Fruit fly (Drosophila melanogaster) whole organism, embryonic: ENCODE measurements around the gene MED14.

Experiments used
- Atf6 ChIP-seq: fragments of 200-800 bp; sonication (Bioruptor generic); IDR thresholded peaks from 2 replicates; pipeline ENCODE4 v1.3.6; 2022; ENCODE audit warnings: missing biosample characterization, missing genetic modification characterization
- Bgb ChIP-seq: fragments of 200-800 bp; sonication (Bioruptor generic); IDR thresholded peaks from 2 replicates; pipeline ENCODE4 v1.3.6; 2022; ENCODE audit warnings: missing biosample characterization, missing genetic modification characterization; ENCODE audit not compliant: partially characterized antibody
- CG10274 ChIP-seq: fragments of 200-800 bp; sonication (Bioruptor generic); optimal IDR thresholded peaks from 3 replicates; lab custom pipeline; 2017; ENCODE audit warnings: missing biosample characterization, mild to moderate bottlenecking, missing genetic modification characterization
- CG10565 ChIP-seq: fragments of 200-800 bp; sonication (Bioruptor generic); optimal IDR thresholded peaks from 3 replicates; lab custom pipeline; 2016; ENCODE audit warnings: missing biosample characterization, mild to moderate bottlenecking, missing genetic modification characterization
- CG12219 ChIP-seq: fragments of 200-800 bp; sonication (Bioruptor generic); optimal IDR thresholded peaks from 3 replicates; lab custom pipeline; 2018; ENCODE audit warnings: missing biosample characterization, mild to moderate bottlenecking, missing genetic modification characterization
- CG12236 ChIP-seq: fragments of 200-800 bp; sonication (Bioruptor generic); optimal IDR thresholded peaks from 2 replicates; lab custom pipeline; 2016; ENCODE audit warnings: missing biosample characterization, missing genetic modification characterization
- CG12391 ChIP-seq: fragments of 200-800 bp; sonication (Bioruptor generic); optimal IDR thresholded peaks from 3 replicates; lab custom pipeline; 2018; ENCODE audit warnings: missing biosample characterization, mild to moderate bottlenecking, missing genetic modification characterization, moderate library complexity
- CG15514 ChIP-seq: fragments of 200-800 bp; sonication (Bioruptor generic); optimal IDR thresholded peaks from 3 replicates; lab custom pipeline; 2017; ENCODE audit warnings: missing biosample characterization, missing genetic modification characterization, mild to moderate bottlenecking, moderate library complexity, missing genetic modification reagents
- CG1603 ChIP-seq: fragments of 200-800 bp; sonication (Bioruptor generic); optimal IDR thresholded peaks from 2 replicates; lab custom pipeline; 2019; ENCODE audit warnings: missing biosample characterization, mild to moderate bottlenecking, missing genetic modification characterization, moderate library complexity
- CG1647 ChIP-seq: fragments of 200-800 bp; sonication (Bioruptor generic); optimal IDR thresholded peaks from 3 replicates; lab custom pipeline; 2016; ENCODE audit warnings: missing biosample characterization, missing genetic modification characterization
- CG18599 ChIP-seq: fragments of 200-800 bp; sonication (Bioruptor generic); optimal IDR thresholded peaks from 3 replicates; lab custom pipeline; 2017; ENCODE audit warnings: missing biosample characterization, missing genetic modification characterization, mild to moderate bottlenecking, moderate library complexity, missing genetic modification reagents
- CG33213 ChIP-seq: fragments of 200-800 bp; sonication (Bioruptor generic); optimal IDR thresholded peaks from 3 replicates; lab custom pipeline; 2016; ENCODE audit warnings: missing biosample characterization, missing genetic modification characterization
- CG3995 ChIP-seq: fragments of 200-800 bp; sonication (Bioruptor generic); optimal IDR thresholded peaks from 3 replicates; lab custom pipeline; 2016; ENCODE audit warnings: missing biosample characterization, missing genetic modification characterization
- CG4328 ChIP-seq: fragments of 200-800 bp; sonication (Bioruptor generic); optimal IDR thresholded peaks from 3 replicates; lab custom pipeline; 2017; ENCODE audit warnings: missing biosample characterization, missing genetic modification reagents, missing genetic modification characterization
- CG4424 ChIP-seq: fragments of 200-800 bp; sonication (Bioruptor generic); optimal IDR thresholded peaks from 3 replicates; lab custom pipeline; 2016; ENCODE audit warnings: missing biosample characterization, missing genetic modification characterization
- CG6654 ChIP-seq: fragments of 200-800 bp; sonication (Bioruptor generic); optimal IDR thresholded peaks from 2 replicates; lab custom pipeline; 2017; ENCODE audit warnings: missing biosample characterization, mild to moderate bottlenecking, missing genetic modification characterization
- CG7987 ChIP-seq: fragments of 200-800 bp; sonication (Bioruptor generic); optimal IDR thresholded peaks from 2 replicates; lab custom pipeline; 2018; ENCODE audit warnings: missing biosample characterization, mild to moderate bottlenecking, missing genetic modification characterization, moderate library complexity
- CG8281 ChIP-seq: fragments of 200-800 bp; sonication (Bioruptor generic); optimal IDR thresholded peaks from 2 replicates; lab custom pipeline; 2018; ENCODE audit warnings: missing biosample characterization, mild to moderate bottlenecking, missing genetic modification characterization, moderate library complexity
- CG8478 ChIP-seq: fragments of >200 bp; optimal IDR thresholded peaks from 2 replicates; lab custom pipeline; 2018
- CG8944 ChIP-seq: fragments of 200-800 bp; sonication (Bioruptor generic); optimal IDR thresholded peaks from 3 replicates; lab custom pipeline; 2016; ENCODE audit warnings: missing biosample characterization, missing genetic modification characterization
- CG9437 ChIP-seq: fragments of 200-800 bp; sonication (Bioruptor generic); optimal IDR thresholded peaks from 2 replicates; lab custom pipeline; 2018; ENCODE audit warnings: missing biosample characterization, mild to moderate bottlenecking, missing genetic modification characterization
- CTCF ChIP-seq: fragments of 200-800 bp; sonication (Bioruptor generic); optimal IDR thresholded peaks from 2 replicates; lab custom pipeline; 2017; ENCODE audit warnings: missing biosample characterization, mild to moderate bottlenecking, missing genetic modification characterization, moderate library complexity
- NC2β ChIP-seq: fragments of 200-800 bp; sonication (Bioruptor generic); optimal IDR thresholded peaks from 2 replicates; lab custom pipeline; 2016; ENCODE audit warnings: missing biosample characterization, missing genetic modification characterization
- NfI ChIP-seq: fragments of 200-800 bp; sonication (Bioruptor generic); optimal IDR thresholded peaks from 3 replicates; lab custom pipeline; 2018; ENCODE audit warnings: missing biosample characterization, mild to moderate bottlenecking, missing genetic modification characterization, moderate library complexity
- Oli ChIP-seq: fragments of 200-800 bp; sonication (Bioruptor generic); optimal IDR thresholded peaks from 2 replicates; lab custom pipeline; 2018; ENCODE audit warnings: missing biosample characterization, mild to moderate bottlenecking, missing genetic modification characterization, moderate library complexity
- Ptx1 ChIP-seq: fragments of 200-800 bp; sonication (Bioruptor generic); IDR thresholded peaks from 2 replicates; pipeline ENCODE4 v1.3.6; 2022; ENCODE audit warnings: missing biosample characterization, missing genetic modification characterization
- Tbp ChIP-seq: fragments of >200 bp; optimal IDR thresholded peaks from 2 replicates; lab custom pipeline; 2018; ENCODE audit warnings: missing biosample characterization, missing genetic modification characterization
- bab2 ChIP-seq: fragments of 200-800 bp; sonication (Bioruptor generic); optimal IDR thresholded peaks from 2 replicates; lab custom pipeline; 2016; ENCODE audit warnings: missing biosample characterization, missing genetic modification characterization
- cas ChIP-seq: fragments of 200-800 bp; sonication (Bioruptor generic); IDR thresholded peaks from 2 replicates; pipeline ENCODE4 v1.3.6; 2022; ENCODE audit warnings: missing biosample characterization, missing genetic modification characterization
- caup ChIP-seq: fragments of 200-800 bp; sonication (Bioruptor generic); optimal IDR thresholded peaks from 3 replicates; lab custom pipeline; 2017; ENCODE audit warnings: missing biosample characterization, mild to moderate bottlenecking, missing genetic modification characterization, moderate library complexity; ENCODE audit not compliant: severe bottlenecking
- cg ChIP-seq: fragments of 200-800 bp; sonication (Bioruptor generic); optimal IDR thresholded peaks from 3 replicates; lab custom pipeline; 2019; ENCODE audit warnings: missing biosample characterization, mild to moderate bottlenecking, missing genetic modification characterization, moderate library complexity
- dysf ChIP-seq: fragments of 200-800 bp; sonication (Bioruptor generic); IDR thresholded peaks from 3 replicates; pipeline ENCODE4 v1.3.6; 2022; ENCODE audit warnings: missing biosample characterization, missing genetic modification characterization
- eyg ChIP-seq: fragments of 200-800 bp; sonication (Bioruptor generic); optimal IDR thresholded peaks from 3 replicates; lab custom pipeline; 2016; ENCODE audit warnings: missing biosample characterization, missing genetic modification characterization
- fd64A ChIP-seq: fragments of 200-800 bp; sonication (Bioruptor generic); optimal IDR thresholded peaks from 3 replicates; lab custom pipeline; 2018; ENCODE audit warnings: missing biosample characterization, mild to moderate bottlenecking, missing genetic modification characterization
- grn ChIP-seq: fragments of 200-800 bp; sonication (Bioruptor generic); optimal IDR thresholded peaks from 3 replicates; lab custom pipeline; 2017; ENCODE audit warnings: missing biosample characterization, missing genetic modification characterization
- her ChIP-seq: fragments of 200-800 bp; sonication (Bioruptor generic); optimal IDR thresholded peaks from 2 replicates; lab custom pipeline; 2016; ENCODE audit warnings: missing biosample characterization, missing genetic modification characterization
- jumu ChIP-seq: fragments of 200-800 bp; sonication (Bioruptor generic); optimal IDR thresholded peaks from 3 replicates; lab custom pipeline; 2016; ENCODE audit warnings: missing biosample characterization, missing genetic modification characterization
- lola ChIP-seq, 3 experiments: fragments of >200 bp in 2 of 3; fragments of 200-800 bp in 1 of 3; sonication (Bioruptor generic) in 1 of 3; optimal IDR thresholded peaks; 2 replicates each; lab custom pipeline; 2017 to 2019; ENCODE audit warnings: missing biosample characterization in 3 of 3, missing genetic modification characterization in 3 of 3, mild to moderate bottlenecking in 1 of 3, moderate library complexity in 1 of 3
- odd ChIP-seq: fragments of 200-800 bp; sonication (Bioruptor generic); optimal IDR thresholded peaks from 2 replicates; lab custom pipeline; 2017; ENCODE audit warnings: missing biosample characterization, mild to moderate bottlenecking, missing genetic modification characterization
- org-1 ChIP-seq: fragments of 200-800 bp; sonication (Bioruptor generic); optimal IDR thresholded peaks from 2 replicates; lab custom pipeline; 2017; ENCODE audit warnings: missing biosample characterization, missing genetic modification characterization
- peb ChIP-seq: fragments of 200-800 bp; sonication (Bioruptor generic); IDR thresholded peaks from 2 replicates; pipeline ENCODE4 v1.3.6; 2022; ENCODE audit warnings: missing biosample characterization, missing genetic modification characterization
- pfk ChIP-seq: fragments of 200-800 bp; sonication (Bioruptor generic); optimal IDR thresholded peaks from 2 replicates; lab custom pipeline; 2018; ENCODE audit warnings: missing biosample characterization, mild to moderate bottlenecking, missing genetic modification characterization, moderate library complexity
- ranshi ChIP-seq: fragments of 200-800 bp; sonication (Bioruptor generic); IDR thresholded peaks from 2 replicates; pipeline ENCODE4 v1.3.6; 2022; ENCODE audit warnings: missing biosample characterization, missing genetic modification characterization
- rib ChIP-seq: fragments of 200-800 bp; sonication (Bioruptor generic); IDR thresholded peaks from 2 replicates; pipeline ENCODE4 v1.3.6; 2022; ENCODE audit warnings: missing biosample characterization, missing genetic modification characterization
- salm ChIP-seq: fragments of 200-800 bp; sonication (Bioruptor generic); optimal IDR thresholded peaks from 2 replicates; lab custom pipeline; 2018; ENCODE audit warnings: missing biosample characterization, mild to moderate bottlenecking, missing genetic modification characterization
- sc ChIP-seq, 3 experiments: fragments of >200 bp in 2 of 3; fragments of 200-800 bp in 1 of 3; sonication (Bioruptor generic) in 1 of 3; optimal IDR thresholded peaks; 2 replicates in 2 of 3; 3 replicates in 1 of 3; lab custom pipeline; 2017; ENCODE audit warnings: mild to moderate bottlenecking in 1 of 3, missing biosample characterization in 1 of 3, missing genetic modification characterization in 1 of 3, missing genetic modification reagents in 1 of 3
- sim ChIP-seq: fragments of 200-800 bp; sonication (Bioruptor generic); IDR thresholded peaks from 2 replicates; pipeline ENCODE4 v1.3.6; 2022; ENCODE audit warnings: missing biosample characterization, missing genetic modification characterization
- sob ChIP-seq: fragments of 200-800 bp; sonication (Bioruptor generic); IDR thresholded peaks from 2 replicates; pipeline ENCODE4 v1.3.6; 2022; ENCODE audit warnings: missing biosample characterization, missing genetic modification characterization
- tin ChIP-seq: fragments of 200-800 bp; sonication (Bioruptor generic); optimal IDR thresholded peaks from 3 replicates; lab custom pipeline; 2016; ENCODE audit warnings: missing biosample characterization, missing genetic modification characterization
- tup ChIP-seq: fragments of 200-800 bp; sonication (Bioruptor generic); optimal IDR thresholded peaks from 2 replicates; lab custom pipeline; 2016; ENCODE audit warnings: missing biosample characterization, mild to moderate bottlenecking, missing genetic modification characterization, moderate library complexity

The MED14 gene

DNA sequence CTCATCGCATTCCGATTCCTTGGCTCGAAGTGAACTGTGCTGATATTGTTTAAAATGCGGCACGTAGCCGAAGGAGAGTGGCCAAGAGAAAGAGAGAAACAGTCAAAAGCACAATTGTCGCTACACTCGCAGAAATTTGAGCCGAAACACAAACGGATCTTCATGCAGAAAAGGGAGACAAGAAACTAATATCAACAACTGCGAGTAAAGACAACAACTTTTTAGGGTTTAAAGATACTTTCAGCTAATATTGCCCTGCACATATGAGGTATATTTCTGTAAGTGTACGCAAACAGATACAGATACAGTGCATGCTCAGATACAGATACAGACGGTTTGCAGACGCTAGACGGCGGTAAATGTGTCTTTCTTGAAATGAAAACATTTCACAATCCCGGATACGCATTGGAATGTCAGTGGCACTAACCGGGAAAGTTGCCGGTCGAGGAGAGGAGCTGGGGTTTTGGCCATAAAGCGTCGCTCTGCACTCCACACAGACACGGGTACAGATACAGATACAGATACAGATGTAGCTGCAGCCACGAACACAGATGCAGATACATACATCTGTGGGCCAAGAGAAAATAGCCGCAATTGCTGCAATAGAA, 51.2 kb downstream of the MED14 start (continued):
- peak; percentile 86 for TF ChIP-seq dysf (GFP tag; lab: Robert Waterston, UW)
- peak; percentile 88 for TF ChIP-seq CG33213 (GFP tag; lab: Kevin White, UChicago)
- peak; percentile 73 for TF ChIP-seq CG4328 (GFP tag; lab: Kevin White, UChicago)
- TF ChIP-seq CG8944 (GFP tag; lab: Kevin White, UChicago): peak; percentile 91
- TF ChIP-seq sim (GFP tag; lab: Robert Waterston, UW): peak; percentile 82
- no peak for TF ChIP-seq sc (optimal IDR thresholded peaks at IDR 0.05; lab: Kevin White, UChicago)
- peak; percentile 80 for TF ChIP-seq sc (GFP tag; optimal IDR thresholded peaks at IDR 0.05; lab: Kevin White, UChicago)
- peak; percentile 88 for TF ChIP-seq her (GFP tag; lab: Kevin White, UChicago)
- TF ChIP-seq caup (GFP tag; lab: Kevin White, UChicago): peak; percentile 61
- peak; percentile 90 for TF ChIP-seq Oli (tag; lab: Kevin White, UChicago)
- peak; percentile 85 for TF ChIP-seq bab2 (GFP tag; lab: Kevin White, UChicago)
- no peak for TF ChIP-seq CG8478
- peak; percentile 78 for TF ChIP-seq fd64A
- peak; percentile 60 for TF ChIP-seq CG7987
- TF ChIP-seq salm: peak; percentile 80
- peak; percentile 88 for TF ChIP-seq CG12219 (GFP tag; lab: Kevin White, UChicago)
- peak; percentile 77 for TF ChIP-seq CG12236 (GFP tag; lab: Kevin White, UChicago)
- peak; percentile 85 for TF ChIP-seq sob (GFP tag; lab: Robert Waterston, UW)
- TF ChIP-seq jumu: peak; percentile 88
- peak; percentile 76 for TF ChIP-seq tup (GFP tag; lab: Kevin White, UChicago)
- peak; percentile 53 for TF ChIP-seq grn (GFP tag; lab: Kevin White, UChicago)
- peak; percentile 62 for TF ChIP-seq cg (GFP tag; lab: Kevin White, UChicago)
- peak; percentile 75 for TF ChIP-seq CG1647 (GFP tag; lab: Kevin White, UChicago)
- peak; percentile 80 for TF ChIP-seq CG18599 (GFP tag; lab: Kevin White, UChicago)
- peak; percentile 72 for TF ChIP-seq CG9437 (GFP tag; lab: Kevin White, UChicago)
- TF ChIP-seq ranshi (GFP tag; lab: Robert Waterston, UW): peak; percentile 89
- TF ChIP-seq rib (GFP tag; lab: Robert Waterston, UW): no peak
- peak; percentile 75 for TF ChIP-seq eyg (GFP tag; lab: Kevin White, UChicago)
- TF ChIP-seq peb (GFP tag; lab: Robert Waterston, UW): peak; percentile 81
- peak; percentile 95 for TF ChIP-seq CG1603 (tag; lab: Kevin White, UChicago)
- TF ChIP-seq CG10565 (GFP tag; lab: Kevin White, UChicago): peak; percentile 66
- peak; percentile 91 for TF ChIP-seq CG4424 (GFP tag; lab: Kevin White, UChicago)
- peak in 1 of 3 experiments; percentile 69 for TF ChIP-seq lola (GFP tag; optimal IDR thresholded peaks at IDR 0.05; lab: Kevin White, UChicago)
- TF ChIP-seq pfk (GFP tag; lab: Kevin White, UChicago): no peak
- TF ChIP-seq Tbp (GFP tag; lab: Kevin White, UChicago): no peak
- peak; percentile 50 for TF ChIP-seq CG15514 (GFP tag; lab: Kevin White, UChicago)
- peak; percentile 87 for TF ChIP-seq NfI (GFP tag; lab: Kevin White, UChicago)
- TF ChIP-seq CG8281 (tag; lab: Kevin White, UChicago): peak; percentile 70
- TF ChIP-seq Ptx1 (GFP tag; lab: Robert Waterston, UW): peak; percentile 92
- peak; percentile 93 for TF ChIP-seq tin (GFP tag; lab: Kevin White, UChicago)
- TF ChIP-seq CG3995: peak; percentile 21
- TF ChIP-seq odd (GFP tag; lab: Kevin White, UChicago): peak; percentile 75
- TF ChIP-seq Bgb (GFP tag; lab: Robert Waterston, UW): no peak
- TF ChIP-seq Atf6 (GFP tag; lab: Robert Waterston, UW): peak; percentile 64; the same call in 1 of the 2 replicates
- peak; percentile 58 for TF ChIP-seq CG10274 (GFP tag; lab: Kevin White, UChicago)
- TF ChIP-seq CG12391 (tag; lab: Kevin White, UChicago): peak; percentile 87
- no peak for TF ChIP-seq cas (GFP tag; lab: Robert Waterston, UW)
- TF ChIP-seq NC2β (GFP tag; lab: Kevin White, UChicago): peak; percentile 84
- peak; percentile 53 for TF ChIP-seq CTCF
- peak; percentile 84 for TF ChIP-seq org-1
- peak; percentile 65 for TF ChIP-seq CG6654 (GFP tag; lab: Kevin White, UChicago)
